Worm (Caenorhabditis elegans): ENCODE results near the gene lst-5.
"Not testable (repeated sequence)": the region's sequence is repeated elsewhere in the genome, so short reads cannot be mapped to it uniquely, and the experiment has no call there.

lst-5 gene

ce11 chrII:7001405-7001804, 21.3 kb upstream of the lst-5 start (continued):
- TF ChIP-seq let-526 (GFP tag; IDR thresholded peaks at IDR 0.05), result peak; percentile 86
- peak; percentile 28 for TF ChIP-seq T07F8.4 (tag; optimal IDR thresholded peaks at IDR 0.05)
- peak; percentile 48 for TF ChIP-seq madf-8 (GFP tag; conservative IDR thresholded peaks at IDR 0.05)
- TF ChIP-seq sptf-2 (GFP tag; optimal IDR thresholded peaks at IDR 0.05), result peak; percentile 54
- TF ChIP-seq attf-6 (GFP tag; IDR thresholded peaks at IDR 0.05), result peak; percentile 59; the same call in 1 of the 2 replicates
- peak; percentile 72 for TF ChIP-seq attf-3 (GFP tag; conservative IDR thresholded peaks at IDR 0.05)
- TF ChIP-seq xnd-1 (tag; optimal IDR thresholded peaks at IDR 0.05), result peak; percentile 9
- TF ChIP-seq nhr-80 (tag; optimal IDR thresholded peaks at IDR 0.05), result peak; percentile 9
- TF ChIP-seq pbrm-1 (GFP tag; IDR thresholded peaks at IDR 0.05), result peak; percentile 73
- peak; percentile 85 for TF ChIP-seq him-1 (tag; optimal IDR thresholded peaks at IDR 0.05)
- peak; percentile 98 for TF ChIP-seq tbp1 (GFP tag; optimal IDR thresholded peaks at IDR 0.05)
- TF ChIP-seq madf-6 (GFP tag; IDR thresholded peaks at IDR 0.05), result peak; percentile 69
- TF ChIP-seq ztf-18 (tag; optimal IDR thresholded peaks at IDR 0.05), result peak; percentile 73
- peak; percentile 34 for TF ChIP-seq F10E7.11 (tag; optimal IDR thresholded peaks at IDR 0.05)
- peak; percentile 50 for TF ChIP-seq rcor-1 (GFP tag; IDR thresholded peaks at IDR 0.05)
- peak; percentile 74 for TF ChIP-seq zim-3 (tag; optimal IDR thresholded peaks at IDR 0.05)
- TF ChIP-seq C17E4.6 (GFP tag; IDR thresholded peaks at IDR 0.05), result peak; percentile 72; the same call in 1 of the 2 replicates
- TF ChIP-seq T26A5.8 (tag; optimal IDR thresholded peaks at IDR 0.05), result peak; percentile 43
- TF ChIP-seq hmg-20 (GFP tag; IDR thresholded peaks at IDR 0.05), result peak; percentile 64
- TF ChIP-seq ceh-91 (GFP tag; IDR thresholded peaks at IDR 0.05), result 0 out of 2 replicates have a peak, but pooled peaks have one; percentile 18
- peak; percentile 78; the same call in 1 of the 2 replicates for TF ChIP-seq Y95B8A.8 (GFP tag; IDR thresholded peaks at IDR 0.05)
- peak; percentile 69 for TF ChIP-seq somi-1 (GFP tag; optimal IDR thresholded peaks at IDR 0.05)
- TF ChIP-seq D2030.7 (GFP tag; IDR thresholded peaks at IDR 0.05), result peak; percentile 85
- peak; percentile 98 for TF ChIP-seq lin-26 (GFP tag; IDR thresholded peaks at IDR 0.05)
- TF ChIP-seq ceh-58 (GFP tag; IDR thresholded peaks at IDR 0.05), result peak; percentile 52; the same call in 1 of the 2 replicates
- TF ChIP-seq F52B5.7 (tag; optimal IDR thresholded peaks at IDR 0.05), result peak; percentile 72
- 0 out of 2 replicates have a peak, but pooled peaks have one; percentile 60 for TF ChIP-seq ztf-6 (GFP tag; IDR thresholded peaks at IDR 0.05)
- TF ChIP-seq zfh-2 (GFP tag; conservative IDR thresholded peaks at IDR 0.05), result peak; percentile 62
- TF ChIP-seq repo-1 (tag; optimal IDR thresholded peaks at IDR 0.05), result peak; percentile 54
- TF ChIP-seq aptf-2 (GFP tag; conservative IDR thresholded peaks at IDR 0.05), result peak; percentile 60; the same call in 1 of the 2 replicates
- peak; percentile 93; the same call in 1 of the 2 replicates for TF ChIP-seq nhr-120 (GFP tag; IDR thresholded peaks at IDR 0.05)
- peak; percentile 43 for TF ChIP-seq B0019.2 (GFP tag; conservative IDR thresholded peaks at IDR 0.05)
- TF ChIP-seq ceh-27 (GFP tag; optimal IDR thresholded peaks at IDR 0.05), result peak; percentile 53
- TF ChIP-seq cebp-1 (GFP tag; IDR thresholded peaks at IDR 0.05), result not testable (repeated sequence)
- TF ChIP-seq cebp-1 (tag; optimal IDR thresholded peaks at IDR 0.05), result peak; percentile 66
- peak; percentile 66 for TF ChIP-seq attf-5 (GFP tag; optimal IDR thresholded peaks at IDR 0.05)
- peak; percentile 86 for TF ChIP-seq nhr-90 (tag; optimal IDR thresholded peaks at IDR 0.05)
- TF ChIP-seq nfyb-1 (GFP tag; IDR thresholded peaks at IDR 0.05), result peak; percentile 78
- peak; percentile 15 for TF ChIP-seq snpc-1.3 (tag; optimal IDR thresholded peaks at IDR 0.05; ENCODE audit: insufficient read depth)

ce11 chrII:7002956-7003357, 19.8 kb upstream of the lst-5 start:
- TF ChIP-seq lin-26 (GFP tag; IDR thresholded peaks at IDR 0.05) (peak; percentile 80), sptf-2 (GFP tag; optimal IDR thresholded peaks at IDR 0.05) (peak; percentile 36), lsl-1 (GFP tag; optimal IDR thresholded peaks at IDR 0.05) (peak; percentile 27), mcd-1 (GFP tag; IDR thresholded peaks at IDR 0.05) (no peak; the same call in 1 of the 2 replicates), F33H1.4 (GFP tag; IDR thresholded peaks at IDR 0.05) (0 out of 2 replicates have a peak, but pooled peaks have one; percentile 6), rpc-1 (optimal IDR thresholded peaks at IDR 0.05) (peak; percentile 79), rpc-1 (tag; optimal IDR thresholded peaks at IDR 0.05) (peak; percentile 80), let-607 (tag; optimal IDR thresholded peaks at IDR 0.05) (peak in 1 of 2 experiments; percentile 39), egrh-3 (GFP tag; IDR thresholded peaks at IDR 0.05) (peak; percentile 49; the same call in 1 of the 2 replicates), lin-40 (tag; optimal IDR thresholded peaks at IDR 0.05) (peak; percentile 12), mxl-1 (tag; optimal IDR thresholded peaks at IDR 0.05) (peak; percentile 59), ztf-26 (tag; optimal IDR thresholded peaks at IDR 0.05) (no peak), rec-8 (tag; optimal IDR thresholded peaks at IDR 0.05) (peak; percentile 38 to 74)

Measured in whole organism, young adult.